Fruit fly (Drosophila melanogaster): ENCODE data around the gene Acsf2.

Gene Acsf2

DNA sequence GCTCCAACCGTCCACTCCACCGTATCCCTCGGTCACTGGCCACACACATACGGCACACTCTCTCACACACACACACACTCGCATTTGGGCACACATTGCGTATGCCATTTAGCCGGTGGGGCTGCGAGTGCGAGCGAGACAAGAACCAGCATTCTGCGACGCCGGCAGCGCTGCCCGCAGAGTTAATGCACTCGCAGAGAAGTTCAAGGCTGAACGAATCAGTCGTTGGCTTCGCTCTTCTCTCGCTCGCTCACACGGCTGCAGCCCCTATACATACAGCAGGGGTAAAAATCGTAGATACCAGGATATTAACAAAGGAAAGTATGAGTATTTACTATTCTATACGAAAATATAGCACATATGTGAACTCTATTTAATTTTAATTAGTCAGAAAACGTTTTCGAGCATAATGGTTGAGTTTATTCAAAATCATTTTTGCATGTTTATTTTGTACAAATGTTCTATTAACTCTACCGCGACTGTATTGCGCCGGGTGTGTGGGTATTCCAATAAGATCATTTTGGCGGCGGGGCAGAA, 49.0 kb downstream of the Acsf2 start (continued):
- TF ChIP-seq dysf (GFP tag; IDR thresholded peaks at IDR 0.05) (peak; percentile 69), pros (GFP tag; optimal IDR thresholded peaks at IDR 0.05) (no peak), BEAF-32 (GFP tag; optimal IDR thresholded peaks at IDR 0.05) (no peak), CG12071 (GFP tag; optimal IDR thresholded peaks at IDR 0.05) (peak; percentile 62), Abd-B (GFP tag; optimal IDR thresholded peaks at IDR 0.05) (peak; percentile 31), bbx (GFP tag; IDR thresholded peaks at IDR 0.05; ENCODE audit: partially characterized antibody) (no peak), bigmax (GFP tag; optimal IDR thresholded peaks at IDR 0.05) (no peak), CG15269 (tag; optimal IDR thresholded peaks at IDR 0.05) (peak; percentile 64), CG1024 (GFP tag; IDR thresholded peaks at IDR 0.05) (no peak; the same call in 1 of the 2 replicates), CG7987 (GFP tag; optimal IDR thresholded peaks at IDR 0.05) (no peak), ftz-f1 (GFP tag; optimal IDR thresholded peaks at IDR 0.05) (peak; percentile 72), Bdp1 (GFP tag; optimal IDR thresholded peaks at IDR 0.05) (peak; percentile 53), CG15696 (tag; optimal IDR thresholded peaks at IDR 0.05) (peak; percentile 83), CG33213 (GFP tag; optimal IDR thresholded peaks at IDR 0.05) (peak; percentile 7), CG34224 (GFP tag; IDR thresholded peaks at IDR 0.05; ENCODE audit: partially characterized antibody) (no peak), CG12219 (GFP tag; optimal IDR thresholded peaks at IDR 0.05) (peak; percentile 75), CG10209 (GFP tag; optimal IDR thresholded peaks at IDR 0.05) (peak; percentile 64), crol (GFP tag; IDR thresholded peaks at IDR 0.05) (peak; percentile 51; the same call in 1 of the 2 replicates), bcd (GFP tag; optimal IDR thresholded peaks at IDR 0.05) (peak; percentile 62), Ets97D (GFP tag; optimal IDR thresholded peaks at IDR 0.05) (peak; percentile 30), croc (GFP tag; conservative IDR thresholded peaks at IDR 0.05) (peak; percentile 78), cad (GFP tag; optimal IDR thresholded peaks at IDR 0.05) (no peak), CG10366 (GFP tag; IDR thresholded peaks at IDR 0.05) (peak; percentile 69), pnt (GFP tag; optimal IDR thresholded peaks at IDR 0.05) (peak; percentile 76), Vsx1 (GFP tag; optimal IDR thresholded peaks at IDR 0.05) (peak; percentile 62), vvl (GFP tag; IDR thresholded peaks at IDR 0.05) (peak; percentile 80), tx (GFP tag; optimal IDR thresholded peaks at IDR 0.05) (peak; percentile 27), ssp (GFP tag; IDR thresholded peaks at IDR 0.05) (peak; percentile 66), CG11695 (GFP tag; IDR thresholded peaks at IDR 0.05) (peak; percentile 78), CG30431 (GFP tag; optimal IDR thresholded peaks at IDR 0.05) (peak; percentile 32), Doc2 (GFP tag; IDR thresholded peaks at IDR 0.05) (no peak), CG3281 (GFP tag; optimal IDR thresholded peaks at IDR 0.05) (peak; percentile 42), gcm2 (GFP tag; optimal IDR thresholded peaks at IDR 0.05) (peak; percentile 35), CG31441 (GFP tag; IDR thresholded peaks at IDR 0.05) (peak; percentile 82), sna (GFP tag; IDR thresholded peaks at IDR 0.05; ENCODE audit: partially characterized antibody) (no peak), CG17385 (GFP tag; optimal IDR thresholded peaks at IDR 0.05) (peak; percentile 71), hkb (optimal IDR thresholded peaks at IDR 0.05) (no peak), hkb (GFP tag; IDR thresholded peaks at IDR 0.05) (peak; percentile 81), CG18262 (tag; optimal IDR thresholded peaks at IDR 0.05) (peak; percentile 90), ci (GFP tag; IDR thresholded peaks at IDR 0.05) (peak; percentile 78), CG13424 (tag; optimal IDR thresholded peaks at IDR 0.05) (peak; percentile 83), CkIIα-i1 (GFP tag; IDR thresholded peaks at IDR 0.05) (no peak), CG10147 (GFP tag; optimal IDR thresholded peaks at IDR 0.05) (no peak), gsb (GFP tag; IDR thresholded peaks at IDR 0.05) (no peak), sr (GFP tag; IDR thresholded peaks at IDR 0.05) (peak; percentile 11; the same call in 1 of the 3 replicates), CG5953 (GFP tag; IDR thresholded peaks at IDR 0.05) (no peak), CG8359 (GFP tag; optimal IDR thresholded peaks at IDR 0.05; ENCODE audit: borderline replicate concordance) (peak; percentile 73), Ravus (GFP tag; IDR thresholded peaks at IDR 0.05) (no peak; the same call in 1 of the 2 replicates), lilli (GFP tag; optimal IDR thresholded peaks at IDR 0.05) (peak; percentile 61), eve (GFP tag; optimal IDR thresholded peaks at IDR 0.05) (peak in 1 of 2 experiments; percentile 80), sima (GFP tag; optimal IDR thresholded peaks at IDR 0.05) (no peak)

Measured in whole organism, embryonic.